Fruit fly (Drosophila melanogaster) S2 (cell line): Measurements from ENCODE around the gene CG31515.

ENCODE experiments used
- CG8478 ChIP-seq: fragments of >200 bp; optimal IDR thresholded peaks from 2 replicates; lab custom pipeline; 2018
- CTCF ChIP-seq, 2 experiments: fragments of >200 bp; optimal IDR thresholded peaks; 2 replicates each; lab custom pipeline; 2018

DNA sequence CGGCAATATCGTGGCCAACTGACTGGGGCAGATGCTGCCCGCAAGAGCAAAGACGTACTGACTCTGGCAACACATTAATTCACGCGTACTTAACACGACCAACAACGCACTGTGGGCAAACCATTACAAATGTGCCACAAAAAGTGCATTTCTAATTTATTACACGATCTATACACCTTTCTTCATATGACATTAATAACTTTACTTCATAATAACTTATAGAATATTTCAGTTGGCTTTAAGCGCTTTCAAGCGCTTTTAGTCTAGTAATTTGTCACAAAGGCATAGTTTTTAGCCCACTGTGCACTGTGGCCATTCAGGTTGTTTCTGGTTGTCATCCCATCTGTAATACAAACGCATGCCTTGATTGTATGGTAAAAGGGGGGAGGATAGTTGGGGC lies 20.5 kb downstream of the CG31515 start:
- TF ChIP-seq CTCF (optimal IDR thresholded peaks at IDR 0.05; lab: Kevin White, UChicago), result no peak
- no peak for TF ChIP-seq CG8478 (lab: Kevin White, UChicago)
